Fruit fly (Drosophila melanogaster) S2 (cell line): Measurements from ENCODE around the gene Polr3D.

Source experiments
- CG8478 ChIP-seq: fragments of >200 bp; optimal IDR thresholded peaks from 2 replicates; lab custom pipeline; 2018
- CTCF ChIP-seq, 2 experiments: fragments of >200 bp; optimal IDR thresholded peaks; 2 replicates each; lab custom pipeline; 2018

- TF ChIP-seq CG8478 (lab: Kevin White, UChicago) = no peak
- TF ChIP-seq CTCF (optimal IDR thresholded peaks at IDR 0.05; lab: Kevin White, UChicago) = peak; percentile 40 to 51
These were observed 4.9 kb upstream of the Polr3D start for dm6 chr3L:18114038-18114926.
